Worm (Caenorhabditis elegans): Measurements from ENCODE around the gene dpy-8.

- no peak for TF ChIP-seq nfyb-1 (GFP tag; IDR thresholded peaks at IDR 0.05)
- no peak for TF ChIP-seq sdz-38 (tag; optimal IDR thresholded peaks at IDR 0.05)
- no peak for TF ChIP-seq lir-1 (GFP tag; conservative IDR thresholded peaks at IDR 0.05)
- TF ChIP-seq bed-1 (GFP tag; IDR thresholded peaks at IDR 0.05), result no peak
- TF ChIP-seq lin-35 (GFP tag; optimal IDR thresholded peaks at IDR 0.05), result no peak
- TF ChIP-seq let-526 (GFP tag; IDR thresholded peaks at IDR 0.05), result no peak
- TF ChIP-seq Y79H2A.3 (GFP tag; conservative IDR thresholded peaks at IDR 0.05), result no peak
- TF ChIP-seq B0261.1 (tag; optimal IDR thresholded peaks at IDR 0.05), result no peak
These were observed 14.7 kb downstream of the dpy-8 start for ce11 chrX:5135548-5135947.

All from whole organism, young adult.